Worm (Caenorhabditis elegans) whole organism, mixed stage, embryonic: ENCODE results near the gene D1025.10.

ENCODE experiments used
- cnd-1 ChIP-seq: fragments of 200-800 bp; sonication (Bioruptor generic); optimal IDR thresholded peaks from 2 replicates; lab custom pipeline; 2018; ENCODE audit warnings: mild to moderate bottlenecking, missing genetic modification characterization, missing compliant biosample characterization
- drap-1 ChIP-seq: fragments of 200-800 bp; sonication (Bioruptor generic); optimal IDR thresholded peaks from 3 replicates; lab custom pipeline; 2018; ENCODE audit warnings: mild to moderate bottlenecking, missing genetic modification characterization, missing compliant biosample characterization
- elt-1 ChIP-seq: sonication (generic microtip); optimal IDR thresholded peaks from 2 replicates; lab custom pipeline; 2017; ENCODE audit warnings: missing genetic modification characterization, mild to moderate bottlenecking, missing compliant biosample characterization, antibody characterized with exemption, moderate library complexity, borderline replicate concordance; ENCODE audit not compliant: insufficient read depth
- flh-1 ChIP-seq: fragments of 200-800 bp; sonication (Bioruptor generic); optimal IDR thresholded peaks from 2 replicates; lab custom pipeline; 2018; ENCODE audit warnings: mild to moderate bottlenecking, missing genetic modification characterization, moderate library complexity, missing compliant biosample characterization
- lin-32 ChIP-seq: fragments of 200-800 bp; sonication (Bioruptor generic); optimal IDR thresholded peaks from 2 replicates; lab custom pipeline; 2018; ENCODE audit warnings: mild to moderate bottlenecking, missing genetic modification characterization, missing compliant biosample characterization
- mab-5 ChIP-seq: fragments of 150-350 bp; optimal IDR thresholded peaks from 2 replicates; lab custom pipeline; 2014; ENCODE audit warnings: missing biosample characterization, missing genetic modification characterization
- mep-1 ChIP-seq: fragments of 150-350 bp; optimal IDR thresholded peaks from 2 replicates; lab custom pipeline; 2017; ENCODE audit warnings: missing biosample characterization, missing genetic modification reagents, missing genetic modification characterization, inconsistent platforms
- nhr-237 ChIP-seq: fragments of 150-350 bp; optimal IDR thresholded peaks from 2 replicates; lab custom pipeline; 2014; ENCODE audit warnings: missing biosample characterization, missing genetic modification characterization
- nhr-76 ChIP-seq: sonication (generic microtip); optimal IDR thresholded peaks from 2 replicates; lab custom pipeline; 2017; ENCODE audit warnings: missing biosample characterization, missing genetic modification characterization
- pha-4 ChIP-seq: fragments of 150-350 bp; optimal IDR thresholded peaks from 2 replicates; lab custom pipeline; 2018; ENCODE audit warnings: missing biosample characterization, missing genetic modification reagents, missing genetic modification characterization
- unc-39 ChIP-seq: fragments of 150-350 bp; optimal IDR thresholded peaks from 2 replicates; lab custom pipeline; 2014; ENCODE audit warnings: missing biosample characterization, missing genetic modification characterization
- unc-62 ChIP-seq: fragments of 150-350 bp; optimal IDR thresholded peaks from 2 replicates; lab custom pipeline; 2014; ENCODE audit warnings: missing biosample characterization, missing genetic modification reagents, missing genetic modification characterization

DNA sequence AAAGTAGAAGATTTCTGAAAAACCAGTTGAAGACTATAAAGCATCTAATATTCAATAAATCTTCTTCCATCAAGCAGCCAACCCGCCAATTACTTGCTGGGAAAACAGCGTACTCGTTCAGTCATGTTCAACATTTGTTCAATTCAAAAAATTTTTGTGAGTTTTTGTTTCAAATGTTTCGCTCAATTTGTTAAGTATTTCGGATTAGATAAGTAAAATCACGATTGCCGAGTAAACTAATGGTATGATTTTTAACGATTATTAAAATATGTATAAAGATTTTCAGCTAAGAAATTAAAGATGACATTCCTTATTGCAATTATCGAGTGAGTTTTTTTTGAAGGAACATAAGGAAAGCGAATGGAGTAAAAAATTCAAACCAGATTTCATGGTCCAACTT lies 46.0 kb upstream of the D1025.10 start, which contains the start of gene M163.10:
- no peak for TF ChIP-seq flh-1 (GFP tag; lab: Kevin White, UChicago)
- no peak for TF ChIP-seq elt-1 (tag; lab: Kevin White, UChicago)
- TF ChIP-seq nhr-237 (tag; lab: Kevin White, UChicago), result no peak
- TF ChIP-seq lin-32 (GFP tag; lab: Kevin White, UChicago), result no peak
- TF ChIP-seq drap-1 (GFP tag; lab: Kevin White, UChicago), result no peak
- no peak for TF ChIP-seq nhr-76 (tag; lab: Kevin White, UChicago)
- TF ChIP-seq unc-62 (GFP tag; lab: Kevin White, UChicago), result no peak
- no peak for TF ChIP-seq unc-39 (tag; lab: Kevin White, UChicago)
- TF ChIP-seq mab-5 (tag; lab: Kevin White, UChicago), result no peak
- TF ChIP-seq mep-1 (tag; lab: Kevin White, UChicago), result no peak
- no peak for TF ChIP-seq pha-4 (tag; lab: Kevin White, UChicago)
- no peak for TF ChIP-seq cnd-1
